Worm (Caenorhabditis elegans) whole organism, late embryonic: Measurements from ENCODE around the gene Y9C2UA.1.
A peak's percentile ranks its signal among the peaks of the same experiment; 100 is the strongest.

Experiments
- C38D4.7 ChIP-seq: fragments of 200-800 bp; sonication (Bioruptor generic); optimal IDR thresholded peaks from 2 replicates; lab custom pipeline; 2018; ENCODE audit warnings: mild to moderate bottlenecking, missing genetic modification characterization, moderate library complexity, missing compliant biosample characterization
- F13H6.1 ChIP-seq: sonication (generic microtip); optimal IDR thresholded peaks from 2 replicates; lab custom pipeline; 2016; ENCODE audit warnings: missing genetic modification characterization, missing compliant biosample characterization
- K02D7.2 ChIP-seq: sonication (generic microtip); optimal IDR thresholded peaks from 2 replicates; lab custom pipeline; 2017; ENCODE audit warnings: mild to moderate bottlenecking, missing genetic modification characterization, missing compliant biosample characterization
- K09A11.1 ChIP-seq: sonication (generic microtip); optimal IDR thresholded peaks from 2 replicates; lab custom pipeline; 2017; ENCODE audit warnings: antibody characterized with exemption, mild to moderate bottlenecking, missing genetic modification characterization, missing compliant biosample characterization; ENCODE audit not compliant: insufficient read depth
- T23F11.4 ChIP-seq: fragments of 200-800 bp; sonication (Bioruptor generic); optimal IDR thresholded peaks from 2 replicates; lab custom pipeline; 2018; ENCODE audit warnings: mild to moderate bottlenecking, missing genetic modification characterization, missing compliant biosample characterization
- ama-1 ChIP-seq: fragments of 150-350 bp; optimal IDR thresholded peaks from 2 replicates; lab custom pipeline; 2014
- ceh-19 ChIP-seq: fragments of 200-800 bp; sonication (Bioruptor generic); optimal IDR thresholded peaks from 2 replicates; lab custom pipeline; 2018; ENCODE audit warnings: mild to moderate bottlenecking, missing genetic modification characterization, missing compliant biosample characterization
- ceh-22 ChIP-seq: sonication (generic microtip); optimal IDR thresholded peaks from 2 replicates; lab custom pipeline; 2017; ENCODE audit warnings: missing biosample characterization, missing genetic modification characterization
- ceh-30 ChIP-seq: fragments of 150-350 bp; optimal IDR thresholded peaks from 2 replicates; lab custom pipeline; 2014; ENCODE audit warnings: missing biosample characterization, missing genetic modification characterization
- ceh-31 ChIP-seq: sonication (generic microtip); optimal IDR thresholded peaks from 2 replicates; lab custom pipeline; 2016; ENCODE audit warnings: missing genetic modification characterization, missing compliant biosample characterization
- ceh-45 ChIP-seq: fragments of 200-800 bp; sonication (Bioruptor generic); IDR thresholded peaks from 2 replicates; pipeline ENCODE4 v1.3.6; 2022; ENCODE audit warnings: missing genetic modification reagents, missing genetic modification characterization, missing compliant biosample characterization
- che-1 ChIP-seq: sonication (generic microtip); optimal IDR thresholded peaks from 2 replicates; lab custom pipeline; 2016; ENCODE audit warnings: mild to moderate bottlenecking, missing genetic modification characterization, missing compliant biosample characterization
- elt-2 ChIP-seq: sonication (generic microtip); optimal IDR thresholded peaks from 2 replicates; lab custom pipeline; 2016; ENCODE audit warnings: missing genetic modification reagents, missing genetic modification characterization, missing compliant biosample characterization
- eyg-1 ChIP-seq: sonication (generic microtip); optimal IDR thresholded peaks from 2 replicates; lab custom pipeline; 2016; ENCODE audit warnings: missing genotype, missing genetic modification characterization, missing compliant biosample characterization
- fax-1 ChIP-seq: sonication (generic microtip); optimal IDR thresholded peaks from 2 replicates; lab custom pipeline; 2016; ENCODE audit warnings: missing genotype, missing genetic modification characterization, missing compliant biosample characterization
- fkh-10 ChIP-seq: fragments of 150-350 bp; optimal IDR thresholded peaks from 2 replicates; lab custom pipeline; 2014; ENCODE audit warnings: missing biosample characterization, missing genetic modification reagents, missing genetic modification characterization
- fkh-6 ChIP-seq: sonication (generic microtip); optimal IDR thresholded peaks from 2 replicates; lab custom pipeline; 2016; ENCODE audit warnings: missing genetic modification characterization, missing compliant biosample characterization
- gmeb-2 ChIP-seq: sonication (generic microtip); optimal IDR thresholded peaks from 2 replicates; lab custom pipeline; 2016; ENCODE audit warnings: missing genetic modification characterization, inconsistent platforms, missing compliant biosample characterization
- hlh-30 ChIP-seq: sonication (generic microtip); optimal IDR thresholded peaks from 2 replicates; lab custom pipeline; 2017; ENCODE audit warnings: antibody characterized with exemption, missing genetic modification characterization, missing compliant biosample characterization; ENCODE audit not compliant: insufficient read depth
- hlh-8 ChIP-seq: sonication (generic microtip); optimal IDR thresholded peaks from 2 replicates; lab custom pipeline; 2016; ENCODE audit warnings: missing genotype, missing genetic modification characterization, missing compliant biosample characterization
- lim-6 ChIP-seq: sonication (generic microtip); optimal IDR thresholded peaks from 2 replicates; lab custom pipeline; 2016; ENCODE audit warnings: missing genetic modification characterization, missing compliant biosample characterization
- madf-2 ChIP-seq: sonication (generic microtip); optimal IDR thresholded peaks from 2 replicates; lab custom pipeline; 2017; ENCODE audit warnings: missing genetic modification characterization, missing compliant biosample characterization
- mec-3 ChIP-seq: sonication (generic microtip); optimal IDR thresholded peaks from 2 replicates; lab custom pipeline; 2016; ENCODE audit warnings: borderline replicate concordance, missing genetic modification characterization, missing compliant biosample characterization
- nhr-11 ChIP-seq: fragments of 150-350 bp; optimal IDR thresholded peaks from 2 replicates; lab custom pipeline; 2014; ENCODE audit warnings: missing biosample characterization, missing genetic modification characterization
- nhr-232 ChIP-seq: sonication (generic microtip); optimal IDR thresholded peaks from 2 replicates; lab custom pipeline; 2016; ENCODE audit warnings: missing genetic modification characterization, missing compliant biosample characterization
- odd-2 ChIP-seq: sonication (generic microtip); optimal IDR thresholded peaks from 2 replicates; lab custom pipeline; 2017; ENCODE audit warnings: antibody characterized with exemption, mild to moderate bottlenecking, missing genetic modification characterization, missing compliant biosample characterization
- pag-3 ChIP-seq: sonication (generic microtip); optimal IDR thresholded peaks from 2 replicates; lab custom pipeline; 2016; ENCODE audit warnings: missing compliant biosample characterization, missing genetic modification characterization, borderline replicate concordance
- pax-1 ChIP-seq: fragments of 150-350 bp; optimal IDR thresholded peaks from 2 replicates; lab custom pipeline; 2014; ENCODE audit warnings: missing biosample characterization, missing genetic modification characterization
- pqm-1 ChIP-seq: sonication (generic microtip); optimal IDR thresholded peaks from 2 replicates; lab custom pipeline; 2016; ENCODE audit warnings: missing genetic modification characterization, missing compliant biosample characterization
- pros-1 ChIP-seq: fragments of 150-350 bp; optimal IDR thresholded peaks from 2 replicates; lab custom pipeline; 2014; ENCODE audit warnings: missing biosample characterization, missing genetic modification reagents, missing genetic modification characterization
- ref-2 ChIP-seq: sonication (generic microtip); optimal IDR thresholded peaks from 2 replicates; lab custom pipeline; 2016; ENCODE audit warnings: missing genetic modification characterization, missing compliant biosample characterization
- rnt-1 ChIP-seq: sonication (generic microtip); optimal IDR thresholded peaks from 2 replicates; lab custom pipeline; 2016; ENCODE audit warnings: missing genetic modification characterization, missing compliant biosample characterization
- sdc-2 ChIP-seq: sonication (generic microtip); optimal IDR thresholded peaks from 2 replicates; lab custom pipeline; 2016; ENCODE audit warnings: missing genotype, missing genetic modification characterization, missing compliant biosample characterization
- sox-2 ChIP-seq: fragments of 200-800 bp; sonication (Bioruptor generic); IDR thresholded peaks from 2 replicates; pipeline ENCODE4 v1.3.6; 2022; ENCODE audit warnings: missing genetic modification reagents, missing genetic modification characterization, missing compliant biosample characterization
- sox-4 ChIP-seq: sonication (generic microtip); optimal IDR thresholded peaks from 2 replicates; lab custom pipeline; 2017; ENCODE audit warnings: mild to moderate bottlenecking, missing genetic modification characterization, inconsistent platforms, missing compliant biosample characterization
- tbx-7 ChIP-seq: sonication (generic microtip); optimal IDR thresholded peaks from 2 replicates; lab custom pipeline; 2016; ENCODE audit warnings: missing genotype, missing genetic modification characterization, missing compliant biosample characterization
- ttx-3 ChIP-seq: sonication (generic microtip); optimal IDR thresholded peaks from 2 replicates; lab custom pipeline; 2016; ENCODE audit warnings: missing genetic modification reagents, missing genetic modification characterization, missing compliant biosample characterization
- unc-3 ChIP-seq, 2 experiments: fragments of 200-800 bp in 1 of 2; sonication (Bioruptor generic) in 1 of 2; sonication (generic microtip) in 1 of 2; conservative IDR thresholded peaks in 1 of 2; optimal IDR thresholded peaks in 1 of 2; 2 replicates each; pipeline versions ENCODE4 v1.3.6 to Lab custom; 2016 to 2022; ENCODE audit warnings: missing compliant biosample characterization in 2 of 2, missing genetic modification characterization in 2 of 2, missing genetic modification reagents in 1 of 2
- unc-42 ChIP-seq: sonication (generic microtip); optimal IDR thresholded peaks from 2 replicates; lab custom pipeline; 2016; ENCODE audit warnings: missing genotype, missing genetic modification characterization, missing compliant biosample characterization
- unc-55 ChIP-seq: sonication (generic microtip); optimal IDR thresholded peaks from 2 replicates; lab custom pipeline; 2017; ENCODE audit warnings: missing biosample characterization, missing genetic modification reagents, missing genetic modification characterization
- unc-86 ChIP-seq: sonication (generic microtip); optimal IDR thresholded peaks from 2 replicates; lab custom pipeline; 2016; ENCODE audit warnings: missing genetic modification characterization, missing compliant biosample characterization
- zip-5 ChIP-seq: sonication (generic microtip); optimal IDR thresholded peaks from 2 replicates; lab custom pipeline; 2016; ENCODE audit warnings: missing genetic modification characterization, missing compliant biosample characterization
- ztf-16 ChIP-seq: sonication (generic microtip); optimal IDR thresholded peaks from 2 replicates; lab custom pipeline; 2017; ENCODE audit warnings: missing genetic modification characterization, missing compliant biosample characterization

Gene Y9C2UA.1

ce11 chrII:9139172-9139700 lies at the start of gene Y9C2UA.1:
Gene Y9C2UA.1, plus strand, starts transcription at chrII:9139650.
- TF ChIP-seq pag-3 (tag; lab: Kevin White, UChicago): no peak
- TF ChIP-seq nhr-232 (tag; lab: Kevin White, UChicago): no peak
- no peak for TF ChIP-seq pqm-1 (tag; lab: Kevin White, UChicago)
- no peak for TF ChIP-seq tbx-7
- no peak for TF ChIP-seq rnt-1
- TF ChIP-seq sox-4 (tag; lab: Kevin White, UChicago): no peak
- TF ChIP-seq madf-2 (tag; lab: Kevin White, UChicago): no peak
- TF ChIP-seq hlh-30: no peak
- TF ChIP-seq ceh-45 (GFP tag; lab: Robert Waterston, UW): no peak
- no peak for TF ChIP-seq ceh-31 (tag; lab: Kevin White, UChicago)
- TF ChIP-seq K09A11.1 (tag; lab: Kevin White, UChicago): no peak
- no peak for TF ChIP-seq K02D7.2 (tag; lab: Kevin White, UChicago)
- TF ChIP-seq hlh-8: no peak
- no peak for TF ChIP-seq sox-2 (GFP tag; lab: Robert Waterston, UW)
- no peak for TF ChIP-seq ref-2 (tag; lab: Kevin White, UChicago)

ce11 chrII:9092910-9093309 lies 46.5 kb upstream of the Y9C2UA.1 start:
- TF ChIP-seq elt-2 (peak; percentile 42), pqm-1 (tag; lab: Kevin White, UChicago) (no peak), pros-1 (no peak)

- TF ChIP-seq fax-1 (tag; lab: Kevin White, UChicago): no peak
- TF ChIP-seq K02D7.2 (tag; lab: Kevin White, UChicago): no peak
- no peak for TF ChIP-seq eyg-1 (tag; lab: Kevin White, UChicago)
- no peak for TF ChIP-seq pag-3 (tag; lab: Kevin White, UChicago)
- TF ChIP-seq fkh-6: no peak
- no peak for TF ChIP-seq unc-55 (GFP tag; lab: Kevin White, UChicago)
- no peak for TF ChIP-seq ceh-30 (tag; lab: Kevin White, UChicago)
- no peak for TF ChIP-seq ceh-45 (GFP tag; lab: Robert Waterston, UW)
- TF ChIP-seq pax-1 (tag; lab: Kevin White, UChicago): no peak
- no peak for TF ChIP-seq tbx-7
- no peak for TF ChIP-seq sox-2 (GFP tag; lab: Robert Waterston, UW)
- TF ChIP-seq odd-2 (tag; lab: Kevin White, UChicago): no peak
Measured at ce11 chrII:9093584-9093983, 45.9 kb upstream of the Y9C2UA.1 start, which contains the start of gene C07H4.1. Gene C07H4.1, minus strand, starts transcription at chrII:9093684.

ce11 chrII:9094247-9094790 lies 45.1 kb upstream of the Y9C2UA.1 start:
- TF ChIP-seq ceh-19 (GFP tag; lab: Kevin White, UChicago): no peak
- TF ChIP-seq ttx-3 (tag; lab: Kevin White, UChicago): no peak
- TF ChIP-seq che-1 (tag; lab: Kevin White, UChicago): no peak
- TF ChIP-seq odd-2 (tag; lab: Kevin White, UChicago): no peak
- TF ChIP-seq elt-2: no peak
- no peak for TF ChIP-seq ceh-45 (GFP tag; lab: Robert Waterston, UW)
- TF ChIP-seq sdc-2: no peak
- no peak for TF ChIP-seq unc-86 (tag; lab: Kevin White, UChicago)
- no peak for TF ChIP-seq T23F11.4
- no peak for TF ChIP-seq unc-3 (GFP tag; conservative IDR thresholded peaks at IDR 0.05; lab: Robert Waterston, UW)
- TF ChIP-seq unc-3 (tag; optimal IDR thresholded peaks at IDR 0.05; lab: Kevin White, UChicago): no peak

- no peak for TF ChIP-seq unc-86 (tag; lab: Kevin White, UChicago)
- no peak for TF ChIP-seq zip-5 (tag; lab: Kevin White, UChicago)
- TF ChIP-seq sox-4 (tag; lab: Kevin White, UChicago): no peak
- TF ChIP-seq pros-1: no peak
- no peak for TF ChIP-seq unc-42 (tag; lab: Kevin White, UChicago)
- TF ChIP-seq C38D4.7 (GFP tag; lab: Kevin White, UChicago): no peak
- no peak for TF ChIP-seq mec-3
- no peak for TF ChIP-seq fkh-10 (GFP tag; lab: Kevin White, UChicago)
- no peak for TF ChIP-seq F13H6.1 (tag; lab: Kevin White, UChicago)
- TF ChIP-seq unc-3 (GFP tag; conservative IDR thresholded peaks at IDR 0.05; lab: Robert Waterston, UW): no peak
- no peak for TF ChIP-seq unc-3 (tag; optimal IDR thresholded peaks at IDR 0.05; lab: Kevin White, UChicago)
- TF ChIP-seq K02D7.2 (tag; lab: Kevin White, UChicago): no peak
- TF ChIP-seq ceh-22 (tag; lab: Kevin White, UChicago): no peak
- no peak for TF ChIP-seq odd-2 (tag; lab: Kevin White, UChicago)
- TF ChIP-seq ztf-16 (tag; lab: Kevin White, UChicago): no peak
- no peak for TF ChIP-seq nhr-11 (tag; lab: Kevin White, UChicago)
- no peak for TF ChIP-seq ama-1 (lab: Kevin White, UChicago)
- TF ChIP-seq gmeb-2 (tag; lab: Kevin White, UChicago): no peak
- no peak for TF ChIP-seq tbx-7
- no peak for TF ChIP-seq lim-6
Measured at ce11 chrII:9097302-9097701, 42.1 kb upstream of the Y9C2UA.1 start.
